Fruit fly (Drosophila melanogaster) whole organism, pupa: ENCODE results near the gene CG34450.
A peak's percentile ranks its signal among the peaks of the same experiment; 100 is the strongest.

ENCODE experiments used
- CG10348 ChIP-seq: fragments of 200-800 bp; sonication (Bioruptor generic); IDR thresholded peaks from 2 replicates; pipeline ENCODE4 v1.3.6; 2022; ENCODE audit warnings: missing biosample characterization, missing genetic modification characterization
- CG12605 ChIP-seq: fragments of 200-800 bp; sonication (Bioruptor generic); IDR thresholded peaks from 2 replicates; pipeline ENCODE4 v1.3.6; 2022; ENCODE audit warnings: missing biosample characterization, missing genetic modification characterization
- CG13204 ChIP-seq: fragments of 200-800 bp; sonication (Bioruptor generic); optimal IDR thresholded peaks from 2 replicates; lab custom pipeline; 2018; ENCODE audit warnings: missing biosample characterization, mild to moderate bottlenecking, missing genetic modification characterization, moderate library complexity
- CG14655 ChIP-seq: fragments of 200-800 bp; sonication (Bioruptor generic); optimal IDR thresholded peaks from 3 replicates; lab custom pipeline; 2017; ENCODE audit warnings: mild to moderate bottlenecking, missing biosample characterization, missing genetic modification reagents, missing genetic modification characterization
- CG15710 ChIP-seq: fragments of 200-800 bp; sonication (Bioruptor generic); optimal IDR thresholded peaks from 2 replicates; lab custom pipeline; 2018; ENCODE audit warnings: missing biosample characterization, mild to moderate bottlenecking, missing genetic modification characterization, moderate library complexity
- CG17806 ChIP-seq: fragments of 200-800 bp; sonication (Bioruptor generic); optimal IDR thresholded peaks from 2 replicates; lab custom pipeline; 2018; ENCODE audit warnings: missing biosample characterization, mild to moderate bottlenecking, missing genetic modification characterization, moderate library complexity
- CG32121 ChIP-seq: fragments of 200-800 bp; sonication (Bioruptor generic); IDR thresholded peaks from 2 replicates; pipeline ENCODE4 v1.3.6; 2022; ENCODE audit warnings: missing biosample characterization, missing genetic modification characterization
- CG34367 ChIP-seq: fragments of 200-800 bp; sonication (Bioruptor generic); optimal IDR thresholded peaks from 2 replicates; lab custom pipeline; 2018; ENCODE audit warnings: missing biosample characterization, mild to moderate bottlenecking, missing genetic modification characterization
- CG4496 ChIP-seq: fragments of 200-800 bp; sonication (Bioruptor generic); IDR thresholded peaks from 3 replicates; pipeline ENCODE4 v1.3.6; 2022; ENCODE audit warnings: missing biosample characterization, missing genetic modification characterization
- CG8159 ChIP-seq: fragments of 200-800 bp; sonication (Bioruptor generic); optimal IDR thresholded peaks from 3 replicates; lab custom pipeline; 2018; ENCODE audit warnings: missing biosample characterization, mild to moderate bottlenecking, missing genetic modification characterization, moderate library complexity
- CG8301 ChIP-seq: fragments of 200-800 bp; sonication (Bioruptor generic); optimal IDR thresholded peaks from 2 replicates; lab custom pipeline; 2018; ENCODE audit warnings: missing biosample characterization, mild to moderate bottlenecking, missing genetic modification characterization
- CG9948 ChIP-seq: fragments of 200-800 bp; sonication (Bioruptor generic); optimal IDR thresholded peaks from 2 replicates; lab custom pipeline; 2018; ENCODE audit warnings: missing biosample characterization, mild to moderate bottlenecking, missing genetic modification characterization, moderate library complexity
- D1 ChIP-seq: fragments of 200-800 bp; sonication (Bioruptor generic); optimal IDR thresholded peaks from 2 replicates; lab custom pipeline; 2018; ENCODE audit warnings: missing biosample characterization, mild to moderate bottlenecking, missing genetic modification characterization, moderate library complexity
- EcR ChIP-seq: fragments of 200-800 bp; sonication (Bioruptor generic); optimal IDR thresholded peaks from 3 replicates; lab custom pipeline; 2019; ENCODE audit warnings: missing biosample characterization, missing genetic modification characterization, mild to moderate bottlenecking, moderate library complexity, missing genetic modification reagents
- Ets98B ChIP-seq: fragments of 200-800 bp; sonication (Bioruptor generic); IDR thresholded peaks from 2 replicates; pipeline ENCODE4 v1.3.6; 2022; ENCODE audit warnings: missing biosample characterization, missing genetic modification characterization
- Pif1A ChIP-seq: fragments of 200-800 bp; sonication (Bioruptor generic); optimal IDR thresholded peaks from 3 replicates; lab custom pipeline; 2016; ENCODE audit warnings: missing biosample characterization, missing genetic modification characterization
- Pif1B ChIP-seq: fragments of 200-800 bp; sonication (Bioruptor generic); optimal IDR thresholded peaks from 3 replicates; lab custom pipeline; 2016; ENCODE audit warnings: missing biosample characterization, missing genetic modification characterization
- Snoo ChIP-seq: fragments of 200-800 bp; sonication (Bioruptor generic); optimal IDR thresholded peaks from 3 replicates; lab custom pipeline; 2017; ENCODE audit warnings: missing biosample characterization, mild to moderate bottlenecking, missing genetic modification characterization, inconsistent platforms
- fd96Ca ChIP-seq: fragments of 200-800 bp; sonication (Bioruptor generic); IDR thresholded peaks from 3 replicates; pipeline ENCODE4 v1.3.6; 2022; ENCODE audit warnings: missing biosample characterization, missing genetic modification characterization
- gl ChIP-seq: fragments of 200-800 bp; sonication (Bioruptor generic); optimal IDR thresholded peaks from 2 replicates; lab custom pipeline; 2018; ENCODE audit warnings: missing biosample characterization, mild to moderate bottlenecking, missing genetic modification characterization
- rn ChIP-seq: fragments of 200-800 bp; sonication (Bioruptor generic); IDR thresholded peaks from 2 replicates; pipeline ENCODE4 v1.3.6; 2022; ENCODE audit warnings: missing biosample characterization, missing genetic modification characterization

CG34450 gene

dm6 chrX:9305735-9306134 lies 24.6 kb downstream of the CG34450 start:
- TF ChIP-seq CG32121 (GFP tag; lab: Robert Waterston, UW) (peak; percentile 97), CG8159 (peak; percentile 71), CG9948 (tag; lab: Kevin White, UChicago) (peak; percentile 68), D1 (tag; lab: Kevin White, UChicago) (no peak), Pif1A (GFP tag; lab: Kevin White, UChicago) (peak; percentile 94), CG14655 (GFP tag; lab: Kevin White, UChicago) (peak; percentile 82), CG17806 (tag; lab: Kevin White, UChicago) (peak; percentile 72), CG4496 (GFP tag; lab: Robert Waterston, UW) (peak; percentile 99), EcR (no peak), Snoo (tag; lab: Kevin White, UChicago) (peak; percentile 88), CG12605 (peak; percentile 99), CG10348 (GFP tag; lab: Robert Waterston, UW) (no peak), CG8301 (tag; lab: Kevin White, UChicago) (peak; percentile 74), Ets98B (GFP tag; lab: Robert Waterston, UW) (peak; percentile 97), Pif1B (GFP tag; lab: Kevin White, UChicago) (peak; percentile 86), CG13204 (peak; percentile 85), gl (tag; lab: Kevin White, UChicago) (peak; percentile 93), rn (GFP tag; lab: Robert Waterston, UW) (peak; percentile 90), fd96Ca (GFP tag; lab: Robert Waterston, UW) (peak; percentile 92), CG15710 (tag; lab: Kevin White, UChicago) (peak; percentile 78), CG34367 (tag; lab: Kevin White, UChicago) (peak; percentile 86)

- no peak for TF ChIP-seq CG34367 (tag; lab: Kevin White, UChicago)
- no peak for TF ChIP-seq CG14655 (GFP tag; lab: Kevin White, UChicago)
- no peak for TF ChIP-seq CG8159
These were observed 32.4 kb downstream of the CG34450 start for dm6 chrX:9297661-9298433.

- TF ChIP-seq CG8301 (tag; lab: Kevin White, UChicago) (no peak), Pif1A (GFP tag; lab: Kevin White, UChicago) (no peak)
These were observed 33.8 kb downstream of the CG34450 start for dm6 chrX:9296518-9296917.

dm6 chrX:9295518-9295917 lies 34.8 kb downstream of the CG34450 start:
- TF ChIP-seq rn (GFP tag; lab: Robert Waterston, UW): no peak
- no peak for TF ChIP-seq CG8301 (tag; lab: Kevin White, UChicago)
- TF ChIP-seq Snoo (tag; lab: Kevin White, UChicago): no peak
- peak; percentile 4 for TF ChIP-seq CG14655 (GFP tag; lab: Kevin White, UChicago)
- TF ChIP-seq CG13204: no peak
- TF ChIP-seq CG15710 (tag; lab: Kevin White, UChicago): peak; percentile 15
- TF ChIP-seq CG17806 (tag; lab: Kevin White, UChicago): peak; percentile 6
- TF ChIP-seq CG8159: peak; percentile 35
- TF ChIP-seq fd96Ca (GFP tag; lab: Robert Waterston, UW): no peak
- no peak for TF ChIP-seq Ets98B (GFP tag; lab: Robert Waterston, UW)
- TF ChIP-seq D1 (tag; lab: Kevin White, UChicago): no peak

- TF ChIP-seq CG4496 (GFP tag; lab: Robert Waterston, UW) (no peak), CG12605 (no peak), CG8301 (tag; lab: Kevin White, UChicago) (no peak)
These were observed 39.0 kb downstream of the CG34450 start for dm6 chrX:9291270-9291669.

- TF ChIP-seq CG8301 (tag; lab: Kevin White, UChicago) (no peak), D1 (tag; lab: Kevin White, UChicago) (no peak), CG17806 (tag; lab: Kevin White, UChicago) (no peak), CG34367 (tag; lab: Kevin White, UChicago) (no peak), CG10348 (GFP tag; lab: Robert Waterston, UW) (no peak), CG12605 (no peak), CG14655 (GFP tag; lab: Kevin White, UChicago) (no peak), CG4496 (GFP tag; lab: Robert Waterston, UW) (no peak), gl (tag; lab: Kevin White, UChicago) (no peak), Pif1A (GFP tag; lab: Kevin White, UChicago) (no peak), rn (GFP tag; lab: Robert Waterston, UW) (no peak), Ets98B (GFP tag; lab: Robert Waterston, UW) (no peak), CG15710 (tag; lab: Kevin White, UChicago) (no peak), CG32121 (GFP tag; lab: Robert Waterston, UW) (no peak), CG13204 (no peak), Pif1B (GFP tag; lab: Kevin White, UChicago) (no peak), fd96Ca (GFP tag; lab: Robert Waterston, UW) (no peak), Snoo (tag; lab: Kevin White, UChicago) (no peak), CG9948 (tag; lab: Kevin White, UChicago) (no peak), CG8159 (no peak)
These were observed 43.9 kb downstream of the CG34450 start for dm6 chrX:9286386-9286785.
